Worm (Caenorhabditis elegans): ENCODE measurements around the gene M01H9.2.

- no peak for TF ChIP-seq elt-3 (tag; optimal IDR thresholded peaks at IDR 0.05)
- TF ChIP-seq pha-4 (tag; optimal IDR thresholded peaks at IDR 0.05): no peak
- TF ChIP-seq lsy-2 (tag; optimal IDR thresholded peaks at IDR 0.05): no peak
- TF ChIP-seq unc-39 (tag; optimal IDR thresholded peaks at IDR 0.05): no peak
- no peak for TF ChIP-seq unc-120 (tag; optimal IDR thresholded peaks at IDR 0.05; ENCODE audit: poor library complexity, severe bottlenecking)
- no peak for TF ChIP-seq hlh-1 (tag; optimal IDR thresholded peaks at IDR 0.05)
Observed at ce11 chrIV:4478612-4479011, 15.6 kb upstream of the M01H9.2 start.
